Fruit fly (Drosophila melanogaster): ENCODE data around the gene Usp12-46.

Gene Usp12-46

dm6 chr3R:22753895-22754774, 3.4 kb downstream of the Usp12-46 start (continued):
- peak; percentile 6 for TF ChIP-seq MESR4 (GFP tag; optimal IDR thresholded peaks at IDR 0.05)
- TF ChIP-seq CG6813 (GFP tag; optimal IDR thresholded peaks at IDR 0.05), result peak; percentile 51
- TF ChIP-seq CG11723 (GFP tag; optimal IDR thresholded peaks at IDR 0.05), result peak; percentile 46
- TF ChIP-seq amos (GFP tag; IDR thresholded peaks at IDR 0.05; ENCODE audit: partially characterized antibody), result no peak; the same call in 1 of the 2 replicates
- peak; percentile 29 for TF ChIP-seq Side (GFP tag; optimal IDR thresholded peaks at IDR 0.05)
- TF ChIP-seq CG43689 (GFP tag; IDR thresholded peaks at IDR 0.05), result no peak
- TF ChIP-seq abd-A (tag; optimal IDR thresholded peaks at IDR 0.05), result peak; percentile 27
- TF ChIP-seq HLH54F (GFP tag; optimal IDR thresholded peaks at IDR 0.05), result peak; percentile 8
- TF ChIP-seq H2.0 (GFP tag; IDR thresholded peaks at IDR 0.05), result peak; percentile 58
- TF ChIP-seq CG14710 (tag; optimal IDR thresholded peaks at IDR 0.05), result peak; percentile 40
- no peak for TF ChIP-seq Stat92E (GFP tag; optimal IDR thresholded peaks at IDR 0.05)
- peak; percentile 74 for TF ChIP-seq phol (tag; optimal IDR thresholded peaks at IDR 0.05)
- TF ChIP-seq az2 (GFP tag; optimal IDR thresholded peaks at IDR 0.05), result peak; percentile 67
- no peak for TF ChIP-seq CG1024 (GFP tag; IDR thresholded peaks at IDR 0.05)
- TF ChIP-seq CG30431 (GFP tag; optimal IDR thresholded peaks at IDR 0.05), result no peak
- TF ChIP-seq B-H2 (GFP tag; optimal IDR thresholded peaks at IDR 0.05), result peak; percentile 9
- peak; percentile 56 for TF ChIP-seq pho (GFP tag; optimal IDR thresholded peaks at IDR 0.05)
- peak; percentile 85 for TF ChIP-seq CoRest (tag; optimal IDR thresholded peaks at IDR 0.05)
- TF ChIP-seq CG31224 (GFP tag; IDR thresholded peaks at IDR 0.05), result no peak; the same call in 1 of the 2 replicates
- TF ChIP-seq btn (GFP tag; optimal IDR thresholded peaks at IDR 0.05), result no peak
- no peak for TF ChIP-seq Bteb2 (GFP tag; optimal IDR thresholded peaks at IDR 0.05)
- no peak for TF ChIP-seq Atf3 (GFP tag; optimal IDR thresholded peaks at IDR 0.05)
- peak; percentile 72 for TF ChIP-seq grau (tag; optimal IDR thresholded peaks at IDR 0.05)
- peak; percentile 58 for TF ChIP-seq Dek (tag; optimal IDR thresholded peaks at IDR 0.05)
- no peak for TF ChIP-seq CG4854 (GFP tag; optimal IDR thresholded peaks at IDR 0.05)
- TF ChIP-seq unc-4 (GFP tag; IDR thresholded peaks at IDR 0.05; ENCODE audit: partially characterized antibody), result peak; percentile 44
- peak; percentile 39; the same call in 1 of the 2 replicates for TF ChIP-seq ara (GFP tag; IDR thresholded peaks at IDR 0.05)
- peak; percentile 58 for TF ChIP-seq CHES-1-like (GFP tag; optimal IDR thresholded peaks at IDR 0.05)
- peak; percentile 77 for TF ChIP-seq Meics (GFP tag; optimal IDR thresholded peaks at IDR 0.05)
- TF ChIP-seq CG34422 (GFP tag; IDR thresholded peaks at IDR 0.05), result no peak; the same call in none of the 3 replicates
- no peak for TF ChIP-seq CG3163 (GFP tag; optimal IDR thresholded peaks at IDR 0.05)
- TF ChIP-seq tll (GFP tag; optimal IDR thresholded peaks at IDR 0.05), result no peak
- TF ChIP-seq sqz (GFP tag; optimal IDR thresholded peaks at IDR 0.05), result peak; percentile 62
- TF ChIP-seq CG1832 (GFP tag; optimal IDR thresholded peaks at IDR 0.05), result no peak
- TF ChIP-seq CG32767 (GFP tag; IDR thresholded peaks at IDR 0.05), result peak; percentile 70; the same call in 1 of the 2 replicates
- TF ChIP-seq Ets97D (GFP tag; optimal IDR thresholded peaks at IDR 0.05), result no peak
- peak; percentile 33 for TF ChIP-seq CG6654 (GFP tag; optimal IDR thresholded peaks at IDR 0.05)
- peak; percentile 74 for TF ChIP-seq Oli (tag; optimal IDR thresholded peaks at IDR 0.05)
- TF ChIP-seq PHDP (tag; optimal IDR thresholded peaks at IDR 0.05), result peak; percentile 62
- no peak for TF ChIP-seq hkb (optimal IDR thresholded peaks at IDR 0.05)
- peak; percentile 14; the same call in 1 of the 2 replicates for TF ChIP-seq hkb (GFP tag; IDR thresholded peaks at IDR 0.05)
- TF ChIP-seq CG2678 (tag; optimal IDR thresholded peaks at IDR 0.05), result peak; percentile 81
- peak; percentile 53 for TF ChIP-seq BtbVII (GFP tag; optimal IDR thresholded peaks at IDR 0.05)
- TF ChIP-seq Fer3 (tag; optimal IDR thresholded peaks at IDR 0.05), result peak; percentile 18
- no peak for TF ChIP-seq CkIIα-i1 (GFP tag; IDR thresholded peaks at IDR 0.05)
- no peak for TF ChIP-seq Neu2 (GFP tag; optimal IDR thresholded peaks at IDR 0.05; ENCODE audit: borderline replicate concordance)
- TF ChIP-seq lab (GFP tag; optimal IDR thresholded peaks at IDR 0.05), result peak; percentile 44
- TF ChIP-seq CG10979 (tag; optimal IDR thresholded peaks at IDR 0.05), result peak; percentile 55

Data from whole organism, embryonic.